Worm (Caenorhabditis elegans): ENCODE results near the gene ceh-7.

ce11 chrII:8746298-8746775 is 42.7 kb upstream of the ceh-7 start:
- TF ChIP-seq pqm-1 (tag; optimal IDR thresholded peaks at IDR 0.05), result no peak
- TF ChIP-seq lin-15B (tag; optimal IDR thresholded peaks at IDR 0.05), result no peak
- no peak for TF ChIP-seq fos-1 (tag; optimal IDR thresholded peaks at IDR 0.05)
- TF ChIP-seq mep-1 (tag; optimal IDR thresholded peaks at IDR 0.05), result no peak
- no peak for TF ChIP-seq aha-1 (tag; optimal IDR thresholded peaks at IDR 0.05)
- no peak for TF ChIP-seq nhr-28 (tag; optimal IDR thresholded peaks at IDR 0.05)
